Worm (Caenorhabditis elegans) whole organism, midembryonic: ENCODE measurements around the gene fbxa-86.

ENCODE experiments used
- T22C8.4 ChIP-seq: fragments of 200-800 bp; sonication (Bioruptor generic); IDR thresholded peaks from 2 replicates; pipeline ENCODE4 v1.3.6; 2022; ENCODE audit warnings: missing genetic modification characterization, missing compliant biosample characterization
- cog-1 ChIP-seq: sonication (generic microtip); optimal IDR thresholded peaks from 2 replicates; lab custom pipeline; 2016; ENCODE audit warnings: missing genetic modification characterization, missing compliant biosample characterization
- flt-1 ChIP-seq: fragments of 200-800 bp; sonication (Bioruptor generic); IDR thresholded peaks from 2 replicates; pipeline ENCODE4 v1.3.6; 2022; ENCODE audit warnings: missing genetic modification characterization, missing compliant biosample characterization
- klf-2 ChIP-seq: fragments of 200-800 bp; sonication (Bioruptor generic); conservative IDR thresholded peaks from 2 replicates; pipeline ENCODE4 v1.3.6; 2022; ENCODE audit warnings: missing genetic modification reagents, missing genetic modification characterization, missing compliant biosample characterization
- med-1 ChIP-seq: sonication (generic microtip); optimal IDR thresholded peaks from 2 replicates; lab custom pipeline; 2017; ENCODE audit warnings: missing genetic modification characterization, mild to moderate bottlenecking, missing compliant biosample characterization, antibody characterized with exemption, missing genetic modification reagents; ENCODE audit not compliant: insufficient read depth
- ref-1 ChIP-seq: fragments of 200-800 bp; sonication (Bioruptor generic); conservative IDR thresholded peaks from 2 replicates; pipeline ENCODE4 v1.3.6; 2022; ENCODE audit warnings: missing genetic modification reagents, missing genetic modification characterization, missing compliant biosample characterization
- tab-1 ChIP-seq: fragments of 200-800 bp; sonication (Bioruptor generic); IDR thresholded peaks from 2 replicates; pipeline ENCODE4 v1.3.6; 2022; ENCODE audit warnings: missing genetic modification characterization, missing compliant biosample characterization
- ztf-23 ChIP-seq: fragments of 200-800 bp; sonication (Bioruptor generic); IDR thresholded peaks from 2 replicates; pipeline ENCODE4 v1.3.6; 2022; ENCODE audit warnings: missing genetic modification reagents, missing genetic modification characterization, missing compliant biosample characterization
- ztf-29 ChIP-seq: fragments of 200-800 bp; sonication (Bioruptor generic); IDR thresholded peaks from 2 replicates; pipeline ENCODE4 v1.3.6; 2022; ENCODE audit warnings: missing genetic modification reagents, missing genetic modification characterization, missing compliant biosample characterization

Gene fbxa-86

ce11 chrIV:4909039-4909438 lies 28.8 kb downstream of the fbxa-86 start, which contains the start of gene str-159:
Gene str-159 (plus strand): TSS chrIV:4909339.
- TF ChIP-seq ztf-29 (no peak), T22C8.4 (GFP tag; lab: Robert Waterston, UW) (no peak), cog-1 (tag; lab: Kevin White, UChicago) (no peak), flt-1 (GFP tag; lab: Robert Waterston, UW) (no peak), ztf-23 (no peak), med-1 (no peak)

ce11 chrIV:4905645-4906135 lies 32.1 kb downstream of the fbxa-86 start, which contains the start of gene T08B6.4:
Gene T08B6.4 (plus strand): TSS chrIV:4905695.
- TF ChIP-seq T22C8.4 (GFP tag; lab: Robert Waterston, UW) (peak; percentile 67), cog-1 (tag; lab: Kevin White, UChicago) (no peak)

ce11 chrIV:4903961-4904360 lies 33.9 kb downstream of the fbxa-86 start, which contains the start of gene str-161:
Gene str-161 (minus strand): TSS chrIV:4904061.
- TF ChIP-seq ref-1 (GFP tag; lab: Robert Waterston, UW) (no peak), tab-1 (GFP tag; lab: Robert Waterston, UW) (no peak), klf-2 (GFP tag; lab: Robert Waterston, UW) (no peak), ztf-29 (no peak), flt-1 (GFP tag; lab: Robert Waterston, UW) (no peak), ztf-23 (no peak), cog-1 (tag; lab: Kevin White, UChicago) (no peak), med-1 (no peak), T22C8.4 (GFP tag; lab: Robert Waterston, UW) (no peak)

- no peak for TF ChIP-seq ref-1 (GFP tag; lab: Robert Waterston, UW)
- no peak for TF ChIP-seq klf-2 (GFP tag; lab: Robert Waterston, UW)
- no peak for TF ChIP-seq ztf-23
- no peak for TF ChIP-seq cog-1 (tag; lab: Kevin White, UChicago)
- no peak for TF ChIP-seq med-1
Observed at ce11 chrIV:4890543-4890942, 47.3 kb downstream of the fbxa-86 start, which contains the start of gene T08B6.9. Gene T08B6.9 (plus strand): TSS chrIV:4890843.

ce11 chrIV:4889613-4890012 lies 48.2 kb downstream of the fbxa-86 start, which contains the start of gene sgnh-1:
Gene sgnh-1 (plus strand): TSS chrIV:4889913.
- TF ChIP-seq med-1 (no peak), T22C8.4 (GFP tag; lab: Robert Waterston, UW) (no peak), ztf-23 (no peak), tab-1 (GFP tag; lab: Robert Waterston, UW) (no peak), cog-1 (tag; lab: Kevin White, UChicago) (no peak), ztf-29 (no peak), klf-2 (GFP tag; lab: Robert Waterston, UW) (no peak), ref-1 (GFP tag; lab: Robert Waterston, UW) (no peak), flt-1 (GFP tag; lab: Robert Waterston, UW) (no peak)

ce11 chrIV:4887258-4887657 lies 50.6 kb downstream of the fbxa-86 start, which contains the start of gene T08B6.1:
Gene T08B6.1 (minus strand): TSS chrIV:4887358.
- TF ChIP-seq tab-1 (GFP tag; lab: Robert Waterston, UW) = no peak
- no peak for TF ChIP-seq ztf-29
- TF ChIP-seq T22C8.4 (GFP tag; lab: Robert Waterston, UW) = no peak
- no peak for TF ChIP-seq flt-1 (GFP tag; lab: Robert Waterston, UW)
- no peak for TF ChIP-seq klf-2 (GFP tag; lab: Robert Waterston, UW)
